Fruit fly (Drosophila melanogaster) whole organism, wandering third instar larva: Measurements from ENCODE around the gene Nnf1b.

Source experiments
- Abd-B ChIP-seq: fragments of >200 bp; optimal IDR thresholded peaks from 2 replicates; lab custom pipeline; 2017; ENCODE audit warnings: missing biosample characterization, missing genetic modification characterization
- CG32264 ChIP-seq: fragments of 200-800 bp; sonication (Bioruptor generic); optimal IDR thresholded peaks from 2 replicates; lab custom pipeline; 2016; ENCODE audit warnings: missing biosample characterization, missing genetic modification characterization
- CG9705 ChIP-seq: fragments of 200-800 bp; sonication (Bioruptor generic); optimal IDR thresholded peaks from 2 replicates; lab custom pipeline; 2018; ENCODE audit warnings: missing biosample characterization, mild to moderate bottlenecking, missing genetic modification characterization
- CrebA ChIP-seq: fragments of 200-800 bp; sonication (Bioruptor generic); optimal IDR thresholded peaks from 2 replicates; lab custom pipeline; 2016; ENCODE audit warnings: missing biosample characterization, mild to moderate bottlenecking, missing genetic modification characterization, borderline replicate concordance
- Dfd ChIP-seq: fragments of >200 bp; optimal IDR thresholded peaks from 2 replicates; lab custom pipeline; 2017; ENCODE audit warnings: missing biosample characterization, missing genetic modification characterization
- Dif ChIP-seq: fragments of 200-275, 200-300 bp; sonication (Bioruptor generic); optimal IDR thresholded peaks from 2 replicates; lab custom pipeline; 2018; ENCODE audit warnings: missing biosample characterization, missing genetic modification characterization; ENCODE audit not compliant: partially characterized antibody
- GATAd ChIP-seq: sonication (Bioruptor generic); optimal IDR thresholded peaks from 2 replicates; lab custom pipeline; 2016; ENCODE audit warnings: missing biosample characterization, missing genetic modification characterization
- HLH106 ChIP-seq: fragments of 200-800 bp; optimal IDR thresholded peaks from 3 replicates; lab custom pipeline; 2019; ENCODE audit warnings: missing biosample characterization, mild to moderate bottlenecking, missing genetic modification characterization, moderate library complexity
- Hnf4 ChIP-seq: fragments of 200-800 bp; sonication (Bioruptor generic); optimal IDR thresholded peaks from 2 replicates; lab custom pipeline; 2016; ENCODE audit warnings: missing biosample characterization, mild to moderate bottlenecking, missing genetic modification characterization
- Hr83 ChIP-seq: fragments of 200-300 bp; sonication (Bioruptor generic); optimal IDR thresholded peaks from 2 replicates; lab custom pipeline; 2016; ENCODE audit warnings: missing biosample characterization, mild to moderate bottlenecking, missing genetic modification characterization, moderate library complexity; ENCODE audit not compliant: poor library complexity, severe bottlenecking
- Jra ChIP-seq: sonication (Bioruptor generic); optimal IDR thresholded peaks from 2 replicates; lab custom pipeline; 2016; ENCODE audit warnings: missing biosample characterization, missing genetic modification characterization
- Mio ChIP-seq: sonication (Bioruptor generic); optimal IDR thresholded peaks from 2 replicates; lab custom pipeline; 2016; ENCODE audit warnings: missing biosample characterization, missing genetic modification characterization
- Myc ChIP-seq: fragments of >200 bp; optimal IDR thresholded peaks from 2 replicates; lab custom pipeline; 2017
- N ChIP-seq: fragments of >200 bp; optimal IDR thresholded peaks from 2 replicates; lab custom pipeline; 2018; ENCODE audit warnings: missing biosample characterization, missing external identifiers, missing genetic modification characterization
- OdsH ChIP-seq: fragments of 200-800 bp; sonication (Bioruptor generic); optimal IDR thresholded peaks from 2 replicates; lab custom pipeline; 2016; ENCODE audit warnings: missing biosample characterization, mild to moderate bottlenecking, missing genetic modification characterization
- Rel ChIP-seq, 2 experiments: fragments of 200-800 bp; sonication (Bioruptor generic) in 1 of 2; optimal IDR thresholded peaks; 2 replicates in 1 of 2; 3 replicates in 1 of 2; lab custom pipeline; 2016 to 2019; ENCODE audit warnings: mild to moderate bottlenecking in 2 of 2, missing biosample characterization in 2 of 2, missing genetic modification characterization in 2 of 2, moderate library complexity in 1 of 2
- Sp1 ChIP-seq: fragments of 200-800 bp; sonication (Bioruptor generic); optimal IDR thresholded peaks from 3 replicates; lab custom pipeline; 2019; ENCODE audit warnings: missing biosample characterization, mild to moderate bottlenecking, missing genetic modification characterization, moderate library complexity
- Vsx2 ChIP-seq: fragments of 200-300, 225-300 bp; sonication (Bioruptor generic); optimal IDR thresholded peaks from 2 replicates; lab custom pipeline; 2018; ENCODE audit warnings: missing biosample characterization, missing genetic modification characterization; ENCODE audit not compliant: partially characterized antibody
- br ChIP-seq: fragments of 200-800 bp; sonication (Bioruptor generic); optimal IDR thresholded peaks from 2 replicates; lab custom pipeline; 2016; ENCODE audit warnings: missing biosample characterization, missing genetic modification characterization
- brk ChIP-seq: fragments of 200-800 bp; sonication (Bioruptor generic); optimal IDR thresholded peaks from 2 replicates; lab custom pipeline; 2016; ENCODE audit warnings: missing biosample characterization, mild to moderate bottlenecking, missing genetic modification characterization
- dl ChIP-seq, 2 experiments: fragments of 175-275, 200-275 bp in 1 of 2; fragments of 200-275 bp in 1 of 2; sonication (Bioruptor generic); optimal IDR thresholded peaks; lab custom pipeline; 2018; ENCODE audit warnings: mild to moderate bottlenecking in 2 of 2, missing biosample characterization in 2 of 2, missing genetic modification characterization in 2 of 2, moderate library complexity in 2 of 2; ENCODE audit not compliant: partially characterized antibody in 2 of 2, insufficient read depth in 1 of 2
- dmrt93B ChIP-seq: fragments of 200-800 bp; sonication (Bioruptor generic); optimal IDR thresholded peaks from 2 replicates; lab custom pipeline; 2018; ENCODE audit warnings: missing biosample characterization, mild to moderate bottlenecking, missing genetic modification characterization
- dsf ChIP-seq: sonication (Bioruptor generic); optimal IDR thresholded peaks from 2 replicates; lab custom pipeline; 2016; ENCODE audit warnings: missing biosample characterization, missing genetic modification characterization, borderline replicate concordance
- ey ChIP-seq: fragments of 200-800 bp; sonication (Bioruptor generic); optimal IDR thresholded peaks from 2 replicates; lab custom pipeline; 2016; ENCODE audit warnings: missing biosample characterization, missing genetic modification characterization
- foxo ChIP-seq, 2 experiments: fragments of 200-800 bp; sonication (Bioruptor generic); optimal IDR thresholded peaks; 2 replicates in 1 of 2; 3 replicates in 1 of 2; lab custom pipeline; 2016 to 2017; ENCODE audit warnings: missing biosample characterization in 2 of 2, missing genetic modification characterization in 2 of 2
- fru ChIP-seq: fragments of 200-800 bp; sonication (Bioruptor generic); optimal IDR thresholded peaks from 3 replicates; lab custom pipeline; 2016; ENCODE audit warnings: missing biosample characterization, mild to moderate bottlenecking, missing genetic modification characterization
- h ChIP-seq: fragments of 200-800 bp; sonication (Bioruptor generic); optimal IDR thresholded peaks from 3 replicates; lab custom pipeline; 2016; ENCODE audit warnings: missing biosample characterization, mild to moderate bottlenecking, missing genetic modification characterization
- jim ChIP-seq: fragments of 175-275, 200-325 bp; sonication (Bioruptor generic); optimal IDR thresholded peaks from 2 replicates; lab custom pipeline; 2016; ENCODE audit warnings: missing biosample characterization, mild to moderate bottlenecking, missing genetic modification characterization
- lola ChIP-seq: fragments of >200 bp; optimal IDR thresholded peaks from 2 replicates; lab custom pipeline; 2017; ENCODE audit warnings: missing biosample characterization, missing genetic modification characterization
- sage ChIP-seq: fragments of 200-800 bp; sonication (Bioruptor generic); optimal IDR thresholded peaks from 2 replicates; lab custom pipeline; 2016; ENCODE audit warnings: missing biosample characterization, mild to moderate bottlenecking, missing genetic modification characterization
- usp ChIP-seq: fragments of >200 bp; optimal IDR thresholded peaks from 2 replicates; lab custom pipeline; 2017; ENCODE audit warnings: missing biosample characterization, missing genetic modification characterization
- woc ChIP-seq: sonication (Bioruptor generic); optimal IDR thresholded peaks from 2 replicates; lab custom pipeline; 2016; ENCODE audit warnings: missing biosample characterization, mild to moderate bottlenecking, missing genetic modification characterization

Gene Nnf1b

dm6 chr2L:810277-810676, at the start of gene Nnf1b:
TSS of gene Nnf1b (plus strand) at chr2L:810577.
- TF ChIP-seq CrebA (GFP tag; lab: Kevin White, UChicago) (no peak), OdsH (GFP tag; lab: Kevin White, UChicago) (no peak), Hr83 (GFP tag; lab: Kevin White, UChicago) (no peak), GATAd (no peak), lola (GFP tag; lab: Kevin White, UChicago) (no peak), brk (GFP tag; lab: Kevin White, UChicago) (no peak), Sp1 (no peak), Hnf4 (GFP tag; lab: Kevin White, UChicago) (no peak), dsf (no peak), br (GFP tag; lab: Kevin White, UChicago) (no peak), Jra (no peak), Dif (no peak), dmrt93B (no peak), usp (no peak), ey (GFP tag; lab: Kevin White, UChicago) (no peak)

dm6 chr2L:773247-773646, 37.1 kb upstream of the Nnf1b start, which contains the start of gene CG12506:
TSS of gene CG12506 (plus strand) at chr2L:773547.
- no peak for TF ChIP-seq Abd-B (GFP tag; lab: Kevin White, UChicago)

DNA sequence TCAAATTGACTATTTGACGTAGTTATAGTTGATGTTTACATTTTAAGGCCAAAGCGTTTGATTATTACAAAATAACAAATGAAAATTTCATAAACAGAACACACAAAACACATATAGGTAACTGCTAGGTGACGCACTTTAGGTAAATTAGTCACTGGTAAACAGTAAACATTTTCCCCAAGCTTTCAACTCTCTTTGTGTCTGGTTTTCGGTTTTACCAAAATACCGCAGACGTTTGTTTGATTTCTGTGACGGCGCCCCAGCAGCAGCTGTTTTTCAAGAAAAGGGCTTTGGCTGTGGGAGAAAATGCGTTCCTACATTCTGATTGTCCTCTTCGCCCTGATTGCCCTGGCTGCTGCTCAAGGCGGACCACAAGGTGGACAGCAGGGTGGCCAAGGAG, 34.1 kb upstream of the Nnf1b start, which contains the start of gene CG13946:
Gene CG13946 (plus strand): TSS at position 301 of the 400 bp plus-strand sequence.
- no peak for TF ChIP-seq lola (GFP tag; lab: Kevin White, UChicago)
- no peak for TF ChIP-seq Dfd (GFP tag; lab: Kevin White, UChicago)
- no peak for TF ChIP-seq Abd-B (GFP tag; lab: Kevin White, UChicago)
- TF ChIP-seq Myc: no peak
- TF ChIP-seq foxo (GFP tag; optimal IDR thresholded peaks at IDR 0.05; lab: Kevin White, UChicago): no peak
- no peak for TF ChIP-seq Vsx2 (GFP tag; lab: Kevin White, UChicago)
- TF ChIP-seq fru: no peak
- no peak for TF ChIP-seq Rel (GFP tag; optimal IDR thresholded peaks at IDR 0.05; lab: Kevin White, UChicago)
- TF ChIP-seq Rel (tag; optimal IDR thresholded peaks at IDR 0.05; lab: Kevin White, UChicago): no peak
- TF ChIP-seq Sp1: no peak
- no peak for TF ChIP-seq brk (GFP tag; lab: Kevin White, UChicago)
- TF ChIP-seq usp: no peak
- TF ChIP-seq CrebA (GFP tag; lab: Kevin White, UChicago): no peak
- TF ChIP-seq dmrt93B: no peak
- no peak for TF ChIP-seq OdsH (GFP tag; lab: Kevin White, UChicago)
- no peak for TF ChIP-seq HLH106
- TF ChIP-seq sage (GFP tag; lab: Kevin White, UChicago): no peak
- TF ChIP-seq jim (GFP tag; lab: Kevin White, UChicago): no peak
- no peak for TF ChIP-seq N
- TF ChIP-seq dsf: no peak
- TF ChIP-seq, all 38 proteins: peak for 0

DNA sequence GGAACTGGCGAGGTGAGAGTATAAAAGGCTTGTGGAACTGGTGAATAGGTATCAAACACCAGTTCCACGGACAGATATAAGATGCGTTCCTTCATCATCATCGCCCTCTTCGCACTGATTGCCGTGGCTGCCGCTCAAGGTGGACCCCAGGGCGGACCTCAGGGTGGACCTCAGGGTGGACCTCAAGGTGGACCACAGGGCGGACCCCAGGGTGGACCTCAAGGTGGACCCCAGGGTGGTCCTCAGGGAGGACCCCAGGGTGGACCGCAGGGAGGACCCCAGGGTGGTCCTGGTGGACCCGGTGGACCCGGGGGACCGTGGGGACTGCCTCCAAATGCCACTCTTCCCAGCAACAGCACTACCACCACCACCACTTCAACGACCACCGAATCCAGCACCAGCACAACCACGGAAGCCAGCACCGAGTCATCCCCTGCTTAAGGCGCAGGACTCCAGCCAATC, 31.2 kb upstream of the Nnf1b start, which contains the start of gene CG13947:
Gene CG13947 (plus strand): TSS at position 51 of the 462 bp plus-strand sequence.
- TF ChIP-seq OdsH (GFP tag; lab: Kevin White, UChicago): no peak
- TF ChIP-seq Dfd (GFP tag; lab: Kevin White, UChicago): peak; percentile 99
- no peak for TF ChIP-seq GATAd
- no peak for TF ChIP-seq h (GFP tag; lab: Kevin White, UChicago)
- TF ChIP-seq Abd-B (GFP tag; lab: Kevin White, UChicago): no peak
- no peak for TF ChIP-seq br (GFP tag; lab: Kevin White, UChicago)

dm6 chr2L:780182-780581, 30.2 kb upstream of the Nnf1b start, which contains the start of gene Gr21a:
TSS of gene Gr21a (plus strand) at chr2L:780482.
- TF ChIP-seq dmrt93B (no peak), OdsH (GFP tag; lab: Kevin White, UChicago) (no peak), sage (GFP tag; lab: Kevin White, UChicago) (no peak), Vsx2 (GFP tag; lab: Kevin White, UChicago) (no peak), Hr83 (GFP tag; lab: Kevin White, UChicago) (no peak), CG9705 (GFP tag; lab: Kevin White, UChicago) (no peak), ey (GFP tag; lab: Kevin White, UChicago) (no peak), Dfd (GFP tag; lab: Kevin White, UChicago) (no peak), Mio (no peak), N (no peak), woc (GFP tag; lab: Kevin White, UChicago) (no peak), h (GFP tag; lab: Kevin White, UChicago) (no peak), CG32264 (no peak), HLH106 (no peak), dl (GFP tag; optimal IDR thresholded peaks at IDR 0.05; lab: Kevin White, UChicago; ENCODE audit: insufficient read depth in 1 of 2, partially characterized antibody in 2 of 2) (no peak), Rel (GFP tag; optimal IDR thresholded peaks at IDR 0.05; lab: Kevin White, UChicago) (no peak), Rel (tag; optimal IDR thresholded peaks at IDR 0.05; lab: Kevin White, UChicago) (no peak), Myc (no peak), CrebA (GFP tag; lab: Kevin White, UChicago) (no peak)
